Worm (Caenorhabditis elegans) whole organism, late embryonic: Measurements from ENCODE around the gene C24A3.9.

Experiments
- ama-1 ChIP-seq: fragments of 150-350 bp; optimal IDR thresholded peaks from 2 replicates; lab custom pipeline; 2014
- ceh-9 ChIP-seq: sonication (generic microtip); optimal IDR thresholded peaks from 2 replicates; lab custom pipeline; 2016; ENCODE audit warnings: mild to moderate bottlenecking, missing genetic modification characterization, inconsistent platforms, missing compliant biosample characterization
- dve-1 ChIP-seq: sonication (generic microtip); optimal IDR thresholded peaks from 2 replicates; lab custom pipeline; 2017; ENCODE audit warnings: antibody characterized with exemption, mild to moderate bottlenecking, missing genetic modification characterization, missing compliant biosample characterization
- elt-2 ChIP-seq: sonication (generic microtip); optimal IDR thresholded peaks from 2 replicates; lab custom pipeline; 2016; ENCODE audit warnings: missing genetic modification reagents, missing genetic modification characterization, missing compliant biosample characterization
- hlh-30 ChIP-seq: sonication (generic microtip); optimal IDR thresholded peaks from 2 replicates; lab custom pipeline; 2017; ENCODE audit warnings: antibody characterized with exemption, missing genetic modification characterization, missing compliant biosample characterization; ENCODE audit not compliant: insufficient read depth
- nhr-11 ChIP-seq: fragments of 150-350 bp; optimal IDR thresholded peaks from 2 replicates; lab custom pipeline; 2014; ENCODE audit warnings: missing biosample characterization, missing genetic modification characterization
- nhr-232 ChIP-seq: sonication (generic microtip); optimal IDR thresholded peaks from 2 replicates; lab custom pipeline; 2016; ENCODE audit warnings: missing genetic modification characterization, missing compliant biosample characterization
- pat-9 ChIP-seq: fragments of 200-800 bp; sonication (Bioruptor generic); optimal IDR thresholded peaks from 2 replicates; lab custom pipeline; 2018; ENCODE audit warnings: mild to moderate bottlenecking, missing genetic modification characterization, moderate library complexity, missing compliant biosample characterization

ce11 chrX:9023816-9024215 is 13.5 kb upstream of the C24A3.9 start:
- TF ChIP-seq dve-1 (tag; lab: Kevin White, UChicago): no peak
- TF ChIP-seq ceh-9 (tag; lab: Kevin White, UChicago): no peak
- no peak for TF ChIP-seq elt-2 (tag; lab: Kevin White, UChicago)
- TF ChIP-seq nhr-11 (tag; lab: Kevin White, UChicago): no peak
- TF ChIP-seq ama-1 (lab: Kevin White, UChicago): no peak
- TF ChIP-seq pat-9: no peak
- TF ChIP-seq nhr-232 (tag; lab: Kevin White, UChicago): no peak
- no peak for TF ChIP-seq hlh-30 (tag; lab: Kevin White, UChicago)
